Fruit fly (Drosophila melanogaster): ENCODE measurements around the gene Abl.

dm6 chr3L:16653679-16654078 lies 6.0 kb upstream of the Abl start:
- TF ChIP-seq CG7101 (tag; optimal IDR thresholded peaks at IDR 0.05), result no peak
- no peak for TF ChIP-seq kay (GFP tag; ENCODE audit: borderline replicate concordance)
- TF ChIP-seq CG14711 (tag; optimal IDR thresholded peaks at IDR 0.05), result no peak
- no peak for TF ChIP-seq CG12768 (GFP tag; optimal IDR thresholded peaks at IDR 0.05)
- no peak for TF ChIP-seq Mnt (GFP tag; optimal IDR thresholded peaks at IDR 0.05)
- TF ChIP-seq Clk (GFP tag; optimal IDR thresholded peaks at IDR 0.05), result no peak
- no peak for TF ChIP-seq CG11617 (GFP tag; optimal IDR thresholded peaks at IDR 0.05)
- no peak for TF ChIP-seq CG1620 (GFP tag; optimal IDR thresholded peaks at IDR 0.05)
- TF ChIP-seq CG33017 (tag; optimal IDR thresholded peaks at IDR 0.05), result no peak
- TF ChIP-seq ovo (GFP tag; optimal IDR thresholded peaks at IDR 0.05), result no peak
- no peak for TF ChIP-seq CG5204 (GFP tag; optimal IDR thresholded peaks at IDR 0.05)
- no peak for TF ChIP-seq cic (GFP tag; optimal IDR thresholded peaks at IDR 0.05)
